Fruit fly (Drosophila melanogaster) whole organism, embryonic: ENCODE measurements around the gene CG5498.

Experiments used
- CG10543 ChIP-seq: fragments of 200-800 bp; sonication (Bioruptor generic); optimal IDR thresholded peaks from 3 replicates; lab custom pipeline; 2017; ENCODE audit warnings: missing biosample characterization, mild to moderate bottlenecking, missing genetic modification characterization, moderate library complexity
- CG11456 ChIP-seq: fragments of 200-800 bp; sonication (Bioruptor generic); IDR thresholded peaks from 3 replicates; pipeline ENCODE4 v1.3.6; 2022; ENCODE audit warnings: missing biosample characterization, missing genetic modification characterization
- CG11504 ChIP-seq: fragments of 200-800 bp; sonication (Bioruptor generic); optimal IDR thresholded peaks from 3 replicates; lab custom pipeline; 2019; ENCODE audit warnings: missing biosample characterization, mild to moderate bottlenecking, missing genetic modification characterization, moderate library complexity
- CG12071 ChIP-seq: fragments of 200-800 bp; sonication (Bioruptor generic); optimal IDR thresholded peaks from 3 replicates; lab custom pipeline; 2018; ENCODE audit warnings: missing biosample characterization, mild to moderate bottlenecking, missing genetic modification characterization
- CG13123 ChIP-seq: fragments of 200-800 bp; sonication (Bioruptor generic); optimal IDR thresholded peaks from 2 replicates; lab custom pipeline; 2016; ENCODE audit warnings: missing biosample characterization, missing genetic modification characterization
- CG13894 ChIP-seq: fragments of 200-800 bp; sonication (Bioruptor generic); optimal IDR thresholded peaks from 3 replicates; lab custom pipeline; 2018; ENCODE audit warnings: missing biosample characterization, mild to moderate bottlenecking, missing genetic modification characterization, moderate library complexity
- CG15696 ChIP-seq: fragments of 200-800 bp; sonication (Bioruptor generic); optimal IDR thresholded peaks from 2 replicates; lab custom pipeline; 2019; ENCODE audit warnings: missing biosample characterization, mild to moderate bottlenecking, missing genetic modification characterization, moderate library complexity
- CG30431 ChIP-seq: fragments of 200-800 bp; sonication (Bioruptor generic); optimal IDR thresholded peaks from 2 replicates; lab custom pipeline; 2017; ENCODE audit warnings: missing biosample characterization, missing genetic modification characterization
- CG34422 ChIP-seq: fragments of 200-800 bp; sonication (Bioruptor generic); IDR thresholded peaks from 3 replicates; pipeline ENCODE4 v1.3.6; 2022; ENCODE audit warnings: missing biosample characterization, missing genetic modification characterization
- CG5180 ChIP-seq: fragments of 200-800 bp; sonication (Bioruptor generic); optimal IDR thresholded peaks from 3 replicates; lab custom pipeline; 2017; ENCODE audit warnings: missing biosample characterization, missing genetic modification characterization, mild to moderate bottlenecking, moderate library complexity, missing genetic modification reagents
- CG6689 ChIP-seq: fragments of 200-800 bp; sonication (Bioruptor generic); IDR thresholded peaks from 2 replicates; pipeline ENCODE4 v1.3.6; 2022; ENCODE audit warnings: missing biosample characterization, missing genetic modification characterization
- CG7839 ChIP-seq: fragments of 200-800 bp; sonication (Bioruptor generic); optimal IDR thresholded peaks from 3 replicates; lab custom pipeline; 2018; ENCODE audit warnings: missing biosample characterization, mild to moderate bottlenecking, missing genetic modification characterization, moderate library complexity
- CG7928 ChIP-seq: fragments of 200-800 bp; sonication (Bioruptor generic); optimal IDR thresholded peaks from 2 replicates; lab custom pipeline; 2017; ENCODE audit warnings: missing biosample characterization, mild to moderate bottlenecking, missing genetic modification characterization
- CG8281 ChIP-seq: fragments of 200-800 bp; sonication (Bioruptor generic); optimal IDR thresholded peaks from 2 replicates; lab custom pipeline; 2018; ENCODE audit warnings: missing biosample characterization, mild to moderate bottlenecking, missing genetic modification characterization, moderate library complexity
- CG8478 ChIP-seq: fragments of >200 bp; optimal IDR thresholded peaks from 2 replicates; lab custom pipeline; 2018
- Dfd ChIP-seq, 2 experiments: fragments of >200 bp; optimal IDR thresholded peaks; 2 replicates each; lab custom pipeline; 2017; ENCODE audit warnings: missing biosample characterization in 2 of 2, missing genetic modification characterization in 2 of 2
- E2f2 ChIP-seq: fragments of 200-800 bp; sonication (Bioruptor generic); IDR thresholded peaks from 2 replicates; pipeline ENCODE4 v1.3.6; 2022; ENCODE audit warnings: missing biosample characterization, missing genetic modification characterization
- Ets97D ChIP-seq: fragments of 200-800 bp; sonication (Bioruptor generic); optimal IDR thresholded peaks from 3 replicates; lab custom pipeline; 2016; ENCODE audit warnings: missing biosample characterization, missing genetic modification characterization
- Fer2 ChIP-seq: fragments of 200-800 bp; sonication (Bioruptor generic); optimal IDR thresholded peaks from 2 replicates; lab custom pipeline; 2018; ENCODE audit warnings: missing biosample characterization, mild to moderate bottlenecking, missing genetic modification characterization, moderate library complexity
- Gsc ChIP-seq: fragments of 200-800 bp; sonication (Bioruptor generic); IDR thresholded peaks from 2 replicates; pipeline ENCODE4 v1.3.6; 2022; ENCODE audit warnings: missing biosample characterization, missing genetic modification characterization
- HmgD ChIP-seq: fragments of 200-800 bp; sonication (Bioruptor generic); optimal IDR thresholded peaks from 3 replicates; lab custom pipeline; 2016; ENCODE audit warnings: missing biosample characterization, missing genetic modification characterization
- Hr3 ChIP-seq: fragments of 200-800 bp; sonication (Bioruptor generic); optimal IDR thresholded peaks from 3 replicates; lab custom pipeline; 2016; ENCODE audit warnings: missing biosample characterization, missing genetic modification characterization
- Jarid2 ChIP-seq: fragments of 200-800 bp; sonication (Bioruptor generic); optimal IDR thresholded peaks from 3 replicates; lab custom pipeline; 2017; ENCODE audit warnings: mild to moderate bottlenecking, missing biosample characterization, missing genetic modification reagents, missing genetic modification characterization
- Opbp ChIP-seq: fragments of 200-800 bp; sonication (Bioruptor generic); IDR thresholded peaks from 3 replicates; pipeline ENCODE4 v1.3.6; 2022; ENCODE audit warnings: missing biosample characterization, missing genetic modification characterization; ENCODE audit not compliant: partially characterized antibody
- Optix ChIP-seq: fragments of 200-800 bp; sonication (Bioruptor generic); IDR thresholded peaks from 3 replicates; pipeline ENCODE4 v1.3.6; 2022; ENCODE audit warnings: missing biosample characterization, missing genetic modification characterization
- Side ChIP-seq: fragments of 200-800 bp; sonication (Bioruptor generic); optimal IDR thresholded peaks from 2 replicates; lab custom pipeline; 2016; ENCODE audit warnings: missing biosample characterization, missing genetic modification characterization
- Sox100B ChIP-seq: fragments of 200-800 bp; sonication (Bioruptor generic); optimal IDR thresholded peaks from 3 replicates; lab custom pipeline; 2018; ENCODE audit warnings: missing biosample characterization, mild to moderate bottlenecking, missing genetic modification characterization
- Taf1 ChIP-seq: fragments of 200-800 bp; sonication (Bioruptor generic); IDR thresholded peaks from 2 replicates; pipeline ENCODE4 v1.3.6; 2022; ENCODE audit warnings: missing biosample characterization, missing genetic modification characterization
- bab2 ChIP-seq: fragments of 200-800 bp; sonication (Bioruptor generic); optimal IDR thresholded peaks from 2 replicates; lab custom pipeline; 2016; ENCODE audit warnings: missing biosample characterization, missing genetic modification characterization
- caup ChIP-seq: fragments of 200-800 bp; sonication (Bioruptor generic); optimal IDR thresholded peaks from 3 replicates; lab custom pipeline; 2017; ENCODE audit warnings: missing biosample characterization, mild to moderate bottlenecking, missing genetic modification characterization, moderate library complexity; ENCODE audit not compliant: severe bottlenecking
- crp ChIP-seq, 2 experiments: fragments of 200-800 bp; sonication (Bioruptor generic); optimal IDR thresholded peaks; 2 replicates in 1 of 2; 3 replicates in 1 of 2; lab custom pipeline; 2017; ENCODE audit warnings: missing biosample characterization in 2 of 2, missing genetic modification characterization in 2 of 2, mild to moderate bottlenecking in 1 of 2, moderate library complexity in 1 of 2
- ems ChIP-seq: fragments of 200-800 bp; sonication (Bioruptor generic); optimal IDR thresholded peaks from 3 replicates; lab custom pipeline; 2016; ENCODE audit warnings: missing biosample characterization, missing genetic modification characterization
- grau ChIP-seq: fragments of 200-800 bp; optimal IDR thresholded peaks from 3 replicates; lab custom pipeline; 2019; ENCODE audit warnings: missing biosample characterization, mild to moderate bottlenecking, missing genetic modification characterization, moderate library complexity
- hb ChIP-seq: fragments of 200-800 bp; sonication (Bioruptor generic); IDR thresholded peaks from 3 replicates; pipeline ENCODE4 v1.3.6; 2022; ENCODE audit warnings: missing biosample characterization, missing genetic modification characterization; ENCODE audit not compliant: partially characterized antibody
- hbn ChIP-seq: fragments of 200-800 bp; sonication (Bioruptor generic); IDR thresholded peaks from 2 replicates; pipeline ENCODE4 v1.3.6; 2022; ENCODE audit warnings: missing biosample characterization, missing genetic modification characterization; ENCODE audit not compliant: partially characterized antibody
- hth ChIP-seq: fragments of >200 bp; optimal IDR thresholded peaks from 2 replicates; lab custom pipeline; 2017; ENCODE audit warnings: inconsistent platforms
- insv ChIP-seq, 2 experiments: fragments of 200-800 bp; sonication (Bioruptor generic); optimal IDR thresholded peaks; 3 replicates each; lab custom pipeline; 2016 to 2018; ENCODE audit warnings: missing biosample characterization in 2 of 2, missing genetic modification characterization in 2 of 2
- jigr1 ChIP-seq: fragments of 200-800 bp; sonication (Bioruptor generic); IDR thresholded peaks from 3 replicates; pipeline ENCODE4 v1.3.6; 2022; ENCODE audit warnings: missing biosample characterization, missing genetic modification characterization
- nau ChIP-seq: fragments of 200-800 bp; sonication (Bioruptor generic); optimal IDR thresholded peaks from 3 replicates; lab custom pipeline; 2017; ENCODE audit warnings: missing biosample characterization, mild to moderate bottlenecking, missing genetic modification characterization, missing genetic modification reagents
- nom ChIP-seq: fragments of 200-800 bp; sonication (Bioruptor generic); optimal IDR thresholded peaks from 2 replicates; lab custom pipeline; 2017; ENCODE audit warnings: missing biosample characterization, missing genetic modification characterization, mild to moderate bottlenecking, moderate library complexity, missing genetic modification reagents
- prd ChIP-seq, 3 experiments: fragments of >200 bp in 2 of 3; fragments of 200-800 bp in 1 of 3; sonication (Bioruptor generic) in 1 of 3; optimal IDR thresholded peaks in 2 of 3; IDR thresholded peaks in 1 of 3; 2 replicates in 2 of 3; 3 replicates in 1 of 3; pipeline versions ENCODE4 v1.3.6 to Lab custom; 2017 to 2022; ENCODE audit warnings: missing biosample characterization in 1 of 3, missing genetic modification characterization in 1 of 3
- schlank ChIP-seq: fragments of 200-800 bp; sonication (Bioruptor generic); optimal IDR thresholded peaks from 2 replicates; lab custom pipeline; 2018; ENCODE audit warnings: missing biosample characterization, mild to moderate bottlenecking, missing genetic modification characterization
- sim ChIP-seq: fragments of 200-800 bp; sonication (Bioruptor generic); IDR thresholded peaks from 2 replicates; pipeline ENCODE4 v1.3.6; 2022; ENCODE audit warnings: missing biosample characterization, missing genetic modification characterization
- sob ChIP-seq: fragments of 200-800 bp; sonication (Bioruptor generic); IDR thresholded peaks from 2 replicates; pipeline ENCODE4 v1.3.6; 2022; ENCODE audit warnings: missing biosample characterization, missing genetic modification characterization
- sqz ChIP-seq: fragments of 200-800 bp; sonication (Bioruptor generic); optimal IDR thresholded peaks from 3 replicates; lab custom pipeline; 2018; ENCODE audit warnings: missing biosample characterization, mild to moderate bottlenecking, missing genetic modification characterization
- tin ChIP-seq: fragments of 200-800 bp; sonication (Bioruptor generic); optimal IDR thresholded peaks from 3 replicates; lab custom pipeline; 2016; ENCODE audit warnings: missing biosample characterization, missing genetic modification characterization
- toy ChIP-seq: fragments of 200-800 bp; sonication (Bioruptor generic); IDR thresholded peaks from 2 replicates; pipeline ENCODE4 v1.3.6; 2022; ENCODE audit warnings: missing biosample characterization, missing genetic modification characterization
- yki ChIP-seq: fragments of >200 bp; optimal IDR thresholded peaks from 3 replicates; lab custom pipeline; 2018
- zf30C ChIP-seq: fragments of 200-800 bp; sonication (Bioruptor generic); optimal IDR thresholded peaks from 3 replicates; lab custom pipeline; 2018; ENCODE audit warnings: missing biosample characterization, mild to moderate bottlenecking, missing genetic modification characterization

The CG5498 gene

DNA sequence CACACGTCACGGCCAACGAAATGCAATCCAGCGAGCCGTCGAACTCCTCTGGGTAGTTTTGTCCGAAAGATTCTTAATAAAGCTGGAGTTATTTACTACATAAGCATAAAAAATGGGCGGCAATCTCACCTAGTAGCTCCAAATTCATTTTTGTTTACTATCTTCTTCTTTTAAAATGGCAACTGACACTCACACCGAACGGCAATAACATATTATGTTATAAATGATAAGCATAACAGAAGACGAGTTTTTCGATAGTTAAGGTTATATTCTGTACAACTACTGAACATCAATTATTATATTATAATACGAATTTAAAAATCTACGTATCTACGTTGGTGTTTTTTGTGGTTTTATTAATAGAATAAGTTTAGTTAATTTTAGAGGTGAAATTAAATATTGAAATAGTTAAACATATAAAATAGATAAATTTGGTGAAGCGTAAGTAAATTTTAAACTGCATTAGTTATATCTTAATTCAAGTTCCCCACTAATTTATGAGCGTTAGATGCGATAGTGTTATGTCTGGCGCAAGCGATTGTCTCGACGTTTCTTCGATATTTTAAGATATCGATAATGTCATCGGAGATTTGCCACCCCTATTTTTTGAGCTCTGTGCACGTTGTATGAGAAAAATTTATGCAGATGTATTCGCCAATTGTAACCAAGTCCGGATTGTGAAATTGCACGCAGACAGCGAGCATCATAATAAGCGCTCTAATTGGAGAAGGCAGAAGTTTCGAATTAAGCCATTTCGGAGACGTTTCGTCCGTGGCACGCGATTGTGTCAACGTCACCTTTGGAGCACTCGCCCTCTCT lies 35.9 kb downstream of the CG5498 start, which contains the start of the genes Rbbp5 and eRF1 (continued):
- TF ChIP-seq CG8478, result no peak
- no peak for TF ChIP-seq Sox100B
- TF ChIP-seq Dfd (GFP tag; optimal IDR thresholded peaks at IDR 0.05; lab: Kevin White, UChicago), result no peak
- peak; percentile 54 for TF ChIP-seq Ets97D (GFP tag; lab: Kevin White, UChicago)
- TF ChIP-seq toy, result no peak
- TF ChIP-seq caup (GFP tag; lab: Kevin White, UChicago), result peak; percentile 66
- TF ChIP-seq CG13894 (tag; lab: Kevin White, UChicago), result peak; percentile 72
- TF ChIP-seq Taf1 (GFP tag; lab: Robert Waterston, UW), result peak; percentile 70
- TF ChIP-seq Hr3, result peak; percentile 76
- TF ChIP-seq CG7928, result peak; percentile 19
- no peak for TF ChIP-seq jigr1 (GFP tag; lab: Robert Waterston, UW)
- peak; percentile 81 for TF ChIP-seq grau
- TF ChIP-seq hb (GFP tag; lab: Robert Waterston, UW), result peak; percentile 85
- TF ChIP-seq Opbp (GFP tag; lab: Robert Waterston, UW), result peak; percentile 94
- TF ChIP-seq Side (GFP tag; lab: Kevin White, UChicago), result peak; percentile 47
- TF ChIP-seq sob, result peak; percentile 85
- TF ChIP-seq Optix (GFP tag; lab: Robert Waterston, UW), result peak; percentile 66; the same call in 2 of the 3 replicates
- TF ChIP-seq insv (GFP tag; optimal IDR thresholded peaks at IDR 0.05; lab: Kevin White, UChicago), result peak in 1 of 2 experiments; percentile 47
- TF ChIP-seq schlank, result no peak
- no peak for TF ChIP-seq CG12071 (GFP tag; lab: Kevin White, UChicago)
- no peak for TF ChIP-seq CG8281 (tag; lab: Kevin White, UChicago)
- no peak for TF ChIP-seq CG30431 (GFP tag; lab: Kevin White, UChicago)
- TF ChIP-seq ems, result peak; percentile 58
- peak; percentile 60 for TF ChIP-seq bab2 (GFP tag; lab: Kevin White, UChicago)
- peak; percentile 80 for TF ChIP-seq CG15696 (tag; lab: Kevin White, UChicago)
- no peak for TF ChIP-seq hth
- TF ChIP-seq yki (lab: Kevin White, UChicago), result no peak
- no peak for TF ChIP-seq nau (GFP tag; lab: Kevin White, UChicago)
- TF ChIP-seq Jarid2 (GFP tag; lab: Kevin White, UChicago), result no peak
- no peak; the same call in 2 of the 3 replicates for TF ChIP-seq CG11456 (GFP tag; lab: Robert Waterston, UW)
- TF ChIP-seq Gsc (GFP tag; lab: Robert Waterston, UW), result no peak
- TF ChIP-seq CG7839, result no peak
- TF ChIP-seq prd (optimal IDR thresholded peaks at IDR 0.05; lab: Kevin White, UChicago), result no peak
- TF ChIP-seq prd (GFP tag; IDR thresholded peaks at IDR 0.05; lab: Robert Waterston, UW), result peak; percentile 88
- peak; percentile 81 for TF ChIP-seq CG6689 (GFP tag; lab: Robert Waterston, UW)
- peak; percentile 28 for TF ChIP-seq nom (GFP tag; lab: Kevin White, UChicago)
- TF ChIP-seq sqz (GFP tag; lab: Kevin White, UChicago), result no peak
- peak; percentile 37 for TF ChIP-seq HmgD (GFP tag; lab: Kevin White, UChicago)
- peak; percentile 58 for TF ChIP-seq Fer2 (tag; lab: Kevin White, UChicago)
- TF ChIP-seq crp (GFP tag; optimal IDR thresholded peaks at IDR 0.05; lab: Kevin White, UChicago), result peak in 1 of 2 experiments; percentile 17
- TF ChIP-seq tin (GFP tag; lab: Kevin White, UChicago), result peak; percentile 82
- no peak for TF ChIP-seq zf30C (GFP tag; lab: Kevin White, UChicago)
- TF ChIP-seq CG34422 (GFP tag; lab: Robert Waterston, UW), result peak; percentile 87
- TF ChIP-seq CG5180 (GFP tag; lab: Kevin White, UChicago), result no peak
- peak; percentile 24; the same call in 1 of the 2 replicates for TF ChIP-seq E2f2 (GFP tag; lab: Robert Waterston, UW)
- no peak for TF ChIP-seq sim (GFP tag; lab: Robert Waterston, UW)
- TF ChIP-seq CG11504 (tag; lab: Kevin White, UChicago), result no peak
- TF ChIP-seq hbn (GFP tag; lab: Robert Waterston, UW), result peak; percentile 79
- peak; percentile 68 for TF ChIP-seq CG10543 (GFP tag; lab: Kevin White, UChicago)
- peak; percentile 71 for TF ChIP-seq CG13123 (GFP tag; lab: Kevin White, UChicago)
